Worm (Caenorhabditis elegans) whole organism, L2 larva: ENCODE results near the gene nhr-26.

Experiments used
- alr-1 ChIP-seq: fragments of 150-350 bp; optimal IDR thresholded peaks from 2 replicates; lab custom pipeline; 2014; ENCODE audit warnings: missing biosample characterization, missing genetic modification characterization
- ama-1 ChIP-seq: fragments of 150-350 bp; optimal IDR thresholded peaks from 2 replicates; lab custom pipeline; 2018; ENCODE audit warnings: inconsistent platforms
- elt-3 ChIP-seq: sonication (generic microtip); optimal IDR thresholded peaks from 2 replicates; lab custom pipeline; 2017; ENCODE audit warnings: missing biosample characterization, missing genetic modification characterization
- lin-13 ChIP-seq: fragments of 150-350 bp; optimal IDR thresholded peaks from 2 replicates; lab custom pipeline; 2014; ENCODE audit warnings: missing biosample characterization, missing genetic modification reagents, missing genetic modification characterization
- skn-1 ChIP-seq: sonication (generic microtip); optimal IDR thresholded peaks from 2 replicates; lab custom pipeline; 2017; ENCODE audit warnings: missing biosample characterization, missing genetic modification characterization
- unc-55 ChIP-seq: fragments of 150-350 bp; sonication (generic microtip); optimal IDR thresholded peaks from 3 replicates; lab custom pipeline; 2014; ENCODE audit warnings: missing biosample characterization, missing genetic modification reagents, missing genetic modification characterization

- TF ChIP-seq lin-13 (GFP tag; lab: Kevin White, UChicago) (no peak), skn-1 (tag; lab: Kevin White, UChicago) (no peak), unc-55 (GFP tag; lab: Kevin White, UChicago) (no peak), elt-3 (tag; lab: Kevin White, UChicago) (no peak), ama-1 (lab: Kevin White, UChicago) (no peak), alr-1 (no peak)
Observed at ce11 chrX:12663114-12663513, 37.2 kb downstream of the nhr-26 start.
